Worm (Caenorhabditis elegans) whole organism, L2 larva: ENCODE results near the gene F55G11.8.

ENCODE experiments used
- R02D3.7 ChIP-seq: fragments of 150-350 bp; optimal IDR thresholded peaks from 2 replicates; lab custom pipeline; 2014; ENCODE audit warnings: missing biosample characterization, missing genetic modification characterization
- lin-13 ChIP-seq: fragments of 150-350 bp; optimal IDR thresholded peaks from 2 replicates; lab custom pipeline; 2014; ENCODE audit warnings: missing biosample characterization, missing genetic modification reagents, missing genetic modification characterization
- nhr-12 ChIP-seq: fragments of 150-350 bp; optimal IDR thresholded peaks from 2 replicates; lab custom pipeline; 2014; ENCODE audit warnings: missing biosample characterization, missing genetic modification characterization
- nhr-237 ChIP-seq: fragments of 150-350 bp; optimal IDR thresholded peaks from 2 replicates; lab custom pipeline; 2014; ENCODE audit warnings: missing biosample characterization, missing genetic modification characterization
- unc-62 ChIP-seq: fragments of 150-350 bp; optimal IDR thresholded peaks from 2 replicates; lab custom pipeline; 2014; ENCODE audit warnings: missing biosample characterization, missing genetic modification reagents, missing genetic modification characterization
- ztf-4 ChIP-seq: fragments of 150-350 bp; optimal IDR thresholded peaks from 2 replicates; lab custom pipeline; 2014; ENCODE audit warnings: missing biosample characterization, missing genetic modification characterization

DNA sequence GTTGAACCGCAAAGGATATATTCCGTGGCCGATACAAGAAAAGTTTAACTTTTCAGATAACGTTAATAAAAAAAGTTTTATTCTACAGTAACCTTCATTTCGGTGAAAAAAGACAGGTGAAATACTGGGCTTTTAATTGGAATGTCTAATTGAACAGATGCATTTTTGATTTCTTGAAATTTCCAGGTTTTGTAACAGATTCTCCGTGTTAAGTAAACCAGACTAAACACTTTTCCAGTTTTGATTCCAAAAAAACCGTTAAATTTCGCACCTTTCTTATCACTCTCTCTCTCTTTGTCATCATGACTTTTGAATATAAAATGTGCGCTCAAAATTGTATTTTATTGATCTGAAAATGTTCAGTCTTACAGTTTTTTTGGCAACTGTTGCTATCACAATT is 44.4 kb upstream of the F55G11.8 start, which contains the start of gene C32H11.3:
- TF ChIP-seq nhr-12 (tag; lab: Kevin White, UChicago) (no peak), nhr-237 (tag; lab: Kevin White, UChicago) (no peak), ztf-4 (no peak), unc-62 (GFP tag; lab: Kevin White, UChicago) (no peak), R02D3.7 (tag; lab: Kevin White, UChicago) (no peak), lin-13 (GFP tag; lab: Kevin White, UChicago) (no peak)
